Fruit fly (Drosophila melanogaster) whole organism, wandering third instar larva: Measurements from ENCODE around the gene Spn75F.

Experiments
- Abd-B ChIP-seq: fragments of >200 bp; optimal IDR thresholded peaks from 2 replicates; lab custom pipeline; 2017; ENCODE audit warnings: missing biosample characterization, missing genetic modification characterization
- CG32264 ChIP-seq: fragments of 200-800 bp; sonication (Bioruptor generic); optimal IDR thresholded peaks from 2 replicates; lab custom pipeline; 2016; ENCODE audit warnings: missing biosample characterization, missing genetic modification characterization
- CG9705 ChIP-seq: fragments of 200-800 bp; sonication (Bioruptor generic); optimal IDR thresholded peaks from 2 replicates; lab custom pipeline; 2018; ENCODE audit warnings: missing biosample characterization, mild to moderate bottlenecking, missing genetic modification characterization
- CrebA ChIP-seq: fragments of 200-800 bp; sonication (Bioruptor generic); optimal IDR thresholded peaks from 2 replicates; lab custom pipeline; 2016; ENCODE audit warnings: missing biosample characterization, mild to moderate bottlenecking, missing genetic modification characterization, borderline replicate concordance
- Dfd ChIP-seq: fragments of >200 bp; optimal IDR thresholded peaks from 2 replicates; lab custom pipeline; 2017; ENCODE audit warnings: missing biosample characterization, missing genetic modification characterization
- Dif ChIP-seq: fragments of 200-275, 200-300 bp; sonication (Bioruptor generic); optimal IDR thresholded peaks from 2 replicates; lab custom pipeline; 2018; ENCODE audit warnings: missing biosample characterization, missing genetic modification characterization; ENCODE audit not compliant: partially characterized antibody
- GATAd ChIP-seq: sonication (Bioruptor generic); optimal IDR thresholded peaks from 2 replicates; lab custom pipeline; 2016; ENCODE audit warnings: missing biosample characterization, missing genetic modification characterization
- HLH106 ChIP-seq: fragments of 200-800 bp; optimal IDR thresholded peaks from 3 replicates; lab custom pipeline; 2019; ENCODE audit warnings: missing biosample characterization, mild to moderate bottlenecking, missing genetic modification characterization, moderate library complexity
- Hnf4 ChIP-seq: fragments of 200-800 bp; sonication (Bioruptor generic); optimal IDR thresholded peaks from 2 replicates; lab custom pipeline; 2016; ENCODE audit warnings: missing biosample characterization, mild to moderate bottlenecking, missing genetic modification characterization
- Hr78 ChIP-seq: fragments of >200 bp; optimal IDR thresholded peaks from 2 replicates; lab custom pipeline; 2017; ENCODE audit warnings: missing biosample characterization, missing genetic modification characterization
- Hr83 ChIP-seq: fragments of 200-300 bp; sonication (Bioruptor generic); optimal IDR thresholded peaks from 2 replicates; lab custom pipeline; 2016; ENCODE audit warnings: missing biosample characterization, mild to moderate bottlenecking, missing genetic modification characterization, moderate library complexity; ENCODE audit not compliant: poor library complexity, severe bottlenecking
- Jra ChIP-seq: sonication (Bioruptor generic); optimal IDR thresholded peaks from 2 replicates; lab custom pipeline; 2016; ENCODE audit warnings: missing biosample characterization, missing genetic modification characterization
- Mio ChIP-seq: sonication (Bioruptor generic); optimal IDR thresholded peaks from 2 replicates; lab custom pipeline; 2016; ENCODE audit warnings: missing biosample characterization, missing genetic modification characterization
- Myc ChIP-seq: fragments of >200 bp; optimal IDR thresholded peaks from 2 replicates; lab custom pipeline; 2017
- N ChIP-seq: fragments of >200 bp; optimal IDR thresholded peaks from 2 replicates; lab custom pipeline; 2018; ENCODE audit warnings: missing biosample characterization, missing external identifiers, missing genetic modification characterization
- OdsH ChIP-seq: fragments of 200-800 bp; sonication (Bioruptor generic); optimal IDR thresholded peaks from 2 replicates; lab custom pipeline; 2016; ENCODE audit warnings: missing biosample characterization, mild to moderate bottlenecking, missing genetic modification characterization
- Rel ChIP-seq, 2 experiments: fragments of 200-800 bp; sonication (Bioruptor generic) in 1 of 2; optimal IDR thresholded peaks; 2 replicates in 1 of 2; 3 replicates in 1 of 2; lab custom pipeline; 2016 to 2019; ENCODE audit warnings: mild to moderate bottlenecking in 2 of 2, missing biosample characterization in 2 of 2, missing genetic modification characterization in 2 of 2, moderate library complexity in 1 of 2
- Vsx2 ChIP-seq: fragments of 200-300, 225-300 bp; sonication (Bioruptor generic); optimal IDR thresholded peaks from 2 replicates; lab custom pipeline; 2018; ENCODE audit warnings: missing biosample characterization, missing genetic modification characterization; ENCODE audit not compliant: partially characterized antibody
- brk ChIP-seq: fragments of 200-800 bp; sonication (Bioruptor generic); optimal IDR thresholded peaks from 2 replicates; lab custom pipeline; 2016; ENCODE audit warnings: missing biosample characterization, mild to moderate bottlenecking, missing genetic modification characterization
- dl ChIP-seq, 2 experiments: fragments of 175-275, 200-275 bp in 1 of 2; fragments of 200-275 bp in 1 of 2; sonication (Bioruptor generic); optimal IDR thresholded peaks; lab custom pipeline; 2018; ENCODE audit warnings: mild to moderate bottlenecking in 2 of 2, missing biosample characterization in 2 of 2, missing genetic modification characterization in 2 of 2, moderate library complexity in 2 of 2; ENCODE audit not compliant: partially characterized antibody in 2 of 2, insufficient read depth in 1 of 2
- dmrt93B ChIP-seq: fragments of 200-800 bp; sonication (Bioruptor generic); optimal IDR thresholded peaks from 2 replicates; lab custom pipeline; 2018; ENCODE audit warnings: missing biosample characterization, mild to moderate bottlenecking, missing genetic modification characterization
- dsf ChIP-seq: sonication (Bioruptor generic); optimal IDR thresholded peaks from 2 replicates; lab custom pipeline; 2016; ENCODE audit warnings: missing biosample characterization, missing genetic modification characterization, borderline replicate concordance
- ey ChIP-seq: fragments of 200-800 bp; sonication (Bioruptor generic); optimal IDR thresholded peaks from 2 replicates; lab custom pipeline; 2016; ENCODE audit warnings: missing biosample characterization, missing genetic modification characterization
- foxo ChIP-seq, 2 experiments: fragments of 200-800 bp; sonication (Bioruptor generic); optimal IDR thresholded peaks; 2 replicates in 1 of 2; 3 replicates in 1 of 2; lab custom pipeline; 2016 to 2017; ENCODE audit warnings: missing biosample characterization in 2 of 2, missing genetic modification characterization in 2 of 2
- fru ChIP-seq: fragments of 200-800 bp; sonication (Bioruptor generic); optimal IDR thresholded peaks from 3 replicates; lab custom pipeline; 2016; ENCODE audit warnings: missing biosample characterization, mild to moderate bottlenecking, missing genetic modification characterization
- h ChIP-seq: fragments of 200-800 bp; sonication (Bioruptor generic); optimal IDR thresholded peaks from 3 replicates; lab custom pipeline; 2016; ENCODE audit warnings: missing biosample characterization, mild to moderate bottlenecking, missing genetic modification characterization
- jim ChIP-seq: fragments of 175-275, 200-325 bp; sonication (Bioruptor generic); optimal IDR thresholded peaks from 2 replicates; lab custom pipeline; 2016; ENCODE audit warnings: missing biosample characterization, mild to moderate bottlenecking, missing genetic modification characterization
- lola ChIP-seq: fragments of >200 bp; optimal IDR thresholded peaks from 2 replicates; lab custom pipeline; 2017; ENCODE audit warnings: missing biosample characterization, missing genetic modification characterization
- pan ChIP-seq: fragments of >200 bp; optimal IDR thresholded peaks from 2 replicates; lab custom pipeline; 2017
- psq ChIP-seq: fragments of 200-800 bp; sonication (Bioruptor generic); optimal IDR thresholded peaks from 3 replicates; lab custom pipeline; 2017; ENCODE audit warnings: missing biosample characterization, mild to moderate bottlenecking, missing genetic modification characterization, moderate library complexity
- rgr ChIP-seq: fragments of 200-800 bp; sonication (Bioruptor generic); optimal IDR thresholded peaks from 3 replicates; lab custom pipeline; 2016; ENCODE audit warnings: missing biosample characterization, mild to moderate bottlenecking, missing genetic modification characterization
- sage ChIP-seq: fragments of 200-800 bp; sonication (Bioruptor generic); optimal IDR thresholded peaks from 2 replicates; lab custom pipeline; 2016; ENCODE audit warnings: missing biosample characterization, mild to moderate bottlenecking, missing genetic modification characterization
- sv ChIP-seq: fragments of 200-800 bp; sonication (Bioruptor generic); optimal IDR thresholded peaks from 3 replicates; lab custom pipeline; 2016; ENCODE audit warnings: missing biosample characterization, missing genetic modification characterization
- tai ChIP-seq: sonication (Bioruptor generic); optimal IDR thresholded peaks from 2 replicates; lab custom pipeline; 2016; ENCODE audit warnings: missing biosample characterization, missing genetic modification characterization
- usp ChIP-seq: fragments of >200 bp; optimal IDR thresholded peaks from 2 replicates; lab custom pipeline; 2017; ENCODE audit warnings: missing biosample characterization, missing genetic modification characterization
- woc ChIP-seq: sonication (Bioruptor generic); optimal IDR thresholded peaks from 2 replicates; lab custom pipeline; 2016; ENCODE audit warnings: missing biosample characterization, mild to moderate bottlenecking, missing genetic modification characterization

Gene Spn75F

DNA sequence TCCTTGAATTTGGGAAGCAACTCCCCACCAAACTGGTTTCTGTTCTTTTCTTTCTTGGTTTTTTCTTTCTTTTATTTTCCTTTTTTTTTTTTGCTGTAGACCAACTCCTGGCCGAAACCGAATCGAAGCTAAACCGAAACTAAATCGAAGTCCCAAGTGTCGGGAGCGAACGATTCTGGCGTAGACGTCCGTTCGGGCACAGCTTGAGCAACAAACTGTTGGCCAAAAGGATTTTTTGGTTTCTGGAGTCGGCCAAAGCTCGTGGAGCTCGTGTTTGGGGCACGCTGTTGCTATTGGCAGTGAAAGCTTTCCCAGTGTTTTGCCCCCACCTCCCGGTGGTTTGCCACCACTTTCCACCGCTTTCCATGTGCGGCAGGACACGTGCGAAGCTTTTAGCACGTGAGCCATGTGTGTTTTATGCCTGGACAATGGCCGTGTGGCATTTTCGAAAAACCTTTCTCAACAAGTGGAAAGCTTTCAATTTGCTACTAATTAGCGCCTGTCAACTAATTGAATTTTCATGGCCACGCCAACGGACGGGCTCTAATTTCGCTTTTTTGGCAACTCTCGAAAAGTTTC, 9.5 kb upstream of the Spn75F start, which contains the start of gene CG14082:
CG14082 (minus strand) TSS at position 51 of the 579 bp plus-strand sequence.
- no peak for TF ChIP-seq dmrt93B (GFP tag; lab: Kevin White, UChicago)
- no peak for TF ChIP-seq Dfd
- no peak for TF ChIP-seq CG32264 (GFP tag; lab: Kevin White, UChicago)
- TF ChIP-seq, all 38 proteins: peak for 0

DNA sequence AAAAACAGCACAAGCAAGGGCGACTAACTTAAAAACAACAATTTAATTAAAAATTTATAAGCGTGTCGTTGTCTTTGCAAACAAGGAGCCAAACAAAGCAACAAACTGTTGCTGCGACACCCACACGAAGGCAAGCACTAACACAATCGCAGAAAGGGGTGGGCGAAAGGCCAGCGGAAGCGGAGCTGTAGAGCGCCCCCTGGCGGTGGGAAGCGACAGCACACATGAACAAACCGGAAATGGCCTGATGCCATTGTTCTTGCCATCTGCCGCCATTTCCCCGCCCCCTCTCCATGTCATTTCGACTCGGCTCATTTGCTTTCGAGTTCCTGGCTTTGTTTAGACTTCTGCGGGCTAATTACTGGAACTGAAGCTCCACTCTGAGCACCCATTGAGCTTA, 3.1 kb upstream of the Spn75F start:
- TF ChIP-seq OdsH, result no peak
- no peak for TF ChIP-seq Hr83 (GFP tag; lab: Kevin White, UChicago)
- no peak for TF ChIP-seq HLH106
- no peak for TF ChIP-seq Hr78 (GFP tag; lab: Kevin White, UChicago)
- TF ChIP-seq lola (GFP tag; lab: Kevin White, UChicago), result no peak
- no peak for TF ChIP-seq rgr (GFP tag; lab: Kevin White, UChicago)
- TF ChIP-seq CG9705 (GFP tag; lab: Kevin White, UChicago), result no peak
- TF ChIP-seq CrebA (GFP tag; lab: Kevin White, UChicago), result no peak
- no peak for TF ChIP-seq psq (GFP tag; lab: Kevin White, UChicago)
- TF ChIP-seq sv (GFP tag; lab: Kevin White, UChicago), result no peak
- TF ChIP-seq brk (GFP tag; lab: Kevin White, UChicago), result no peak
- no peak for TF ChIP-seq N (GFP tag; lab: Kevin White, UChicago)
- no peak for TF ChIP-seq ey
- no peak for TF ChIP-seq dmrt93B (GFP tag; lab: Kevin White, UChicago)

DNA sequence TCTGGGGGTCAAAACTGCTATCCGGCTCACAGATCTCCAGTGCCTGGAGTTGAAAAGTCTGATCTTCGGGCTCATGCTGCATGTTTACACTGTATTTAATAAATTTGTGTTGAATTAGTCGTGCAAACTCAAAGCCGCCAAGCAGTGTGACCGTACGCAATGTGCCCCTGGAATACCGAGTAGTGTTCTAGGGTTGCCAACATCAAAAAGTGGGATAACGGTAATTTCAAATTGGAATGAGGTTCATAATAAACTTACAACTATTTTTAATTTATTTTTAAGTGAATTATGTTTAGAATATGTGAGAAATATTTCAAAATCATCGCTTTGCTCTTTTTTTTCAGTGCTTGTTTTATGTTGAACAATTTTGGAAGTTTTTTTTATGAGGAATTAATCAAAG, 29.3 kb downstream of the Spn75F start, which contains the start of gene Gem2:
Gem2 (minus strand) TSS at position 176 of the 400 bp plus-strand sequence.
- no peak for TF ChIP-seq h (GFP tag; lab: Kevin White, UChicago)
- no peak for TF ChIP-seq CG9705 (GFP tag; lab: Kevin White, UChicago)
- no peak for TF ChIP-seq Dif (GFP tag; lab: Kevin White, UChicago)
- TF ChIP-seq Myc, result no peak
- no peak for TF ChIP-seq dl (GFP tag; optimal IDR thresholded peaks at IDR 0.05; lab: Kevin White, UChicago; ENCODE audit: insufficient read depth in 1 of 2, partially characterized antibody in 2 of 2)
- no peak for TF ChIP-seq rgr (GFP tag; lab: Kevin White, UChicago)
- no peak for TF ChIP-seq HLH106
- no peak for TF ChIP-seq sv (GFP tag; lab: Kevin White, UChicago)
- TF ChIP-seq GATAd, result no peak
- TF ChIP-seq jim (GFP tag; lab: Kevin White, UChicago), result no peak
- no peak for TF ChIP-seq Jra (GFP tag; lab: Kevin White, UChicago)
- no peak for TF ChIP-seq fru (GFP tag; lab: Kevin White, UChicago)
- no peak for TF ChIP-seq psq (GFP tag; lab: Kevin White, UChicago)
- TF ChIP-seq pan (lab: Kevin White, UChicago), result no peak
- TF ChIP-seq tai, result no peak
- no peak for TF ChIP-seq Dfd
- no peak for TF ChIP-seq CG32264 (GFP tag; lab: Kevin White, UChicago)
- TF ChIP-seq dmrt93B (GFP tag; lab: Kevin White, UChicago), result no peak

DNA sequence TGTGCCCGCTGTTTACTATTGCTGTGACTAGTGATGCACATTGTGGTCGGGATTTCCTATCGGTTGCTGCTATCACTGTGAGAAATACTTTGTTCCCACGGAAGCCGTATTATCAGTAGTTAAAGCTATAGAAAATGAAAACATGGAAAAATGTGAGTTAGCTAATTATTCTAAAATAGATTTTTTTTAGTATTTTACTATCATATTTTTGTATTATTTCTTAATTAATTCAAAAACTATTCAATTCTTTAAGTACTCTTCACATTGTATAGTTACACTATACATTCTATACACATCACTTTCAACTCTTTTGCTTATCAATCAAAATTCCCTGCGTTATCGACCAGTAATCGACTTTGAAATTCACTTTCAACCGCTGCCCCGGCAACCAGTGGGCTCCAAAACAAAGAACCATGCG, 31.8 kb downstream of the Spn75F start, which contains the start of the genes Naxd and CG14079:
Naxd (minus strand) TSS at position 45 of the 418 bp plus-strand sequence.
CG14079 (plus strand) TSS at position 335 of the 418 bp plus-strand sequence.
- peak; percentile 64 for TF ChIP-seq ey
- TF ChIP-seq Dfd, result no peak
- TF ChIP-seq dsf (GFP tag; lab: Kevin White, UChicago), result peak; percentile 19
- TF ChIP-seq psq (GFP tag; lab: Kevin White, UChicago), result peak; percentile 73
- TF ChIP-seq dl (GFP tag; optimal IDR thresholded peaks at IDR 0.05; lab: Kevin White, UChicago; ENCODE audit: insufficient read depth in 1 of 2, partially characterized antibody in 2 of 2), result no peak
- TF ChIP-seq HLH106, result peak; percentile 78
- peak; percentile 89 for TF ChIP-seq rgr (GFP tag; lab: Kevin White, UChicago)
- TF ChIP-seq Hr78 (GFP tag; lab: Kevin White, UChicago), result no peak
- no peak for TF ChIP-seq tai
- TF ChIP-seq CrebA (GFP tag; lab: Kevin White, UChicago), result no peak
- no peak for TF ChIP-seq Myc
- no peak for TF ChIP-seq Rel (GFP tag; optimal IDR thresholded peaks at IDR 0.05; lab: Kevin White, UChicago)
- no peak for TF ChIP-seq Rel (tag; optimal IDR thresholded peaks at IDR 0.05; lab: Kevin White, UChicago)
- TF ChIP-seq Mio (GFP tag; lab: Kevin White, UChicago), result no peak
- no peak for TF ChIP-seq Vsx2 (GFP tag; lab: Kevin White, UChicago)
- no peak for TF ChIP-seq dmrt93B (GFP tag; lab: Kevin White, UChicago)
- peak; percentile 71 for TF ChIP-seq fru (GFP tag; lab: Kevin White, UChicago)
- TF ChIP-seq lola (GFP tag; lab: Kevin White, UChicago), result no peak
- TF ChIP-seq CG32264 (GFP tag; lab: Kevin White, UChicago), result no peak
- TF ChIP-seq usp (GFP tag; lab: Kevin White, UChicago), result no peak
- TF ChIP-seq jim (GFP tag; lab: Kevin White, UChicago), result peak; percentile 10
- no peak for TF ChIP-seq brk (GFP tag; lab: Kevin White, UChicago)
- no peak for TF ChIP-seq N (GFP tag; lab: Kevin White, UChicago)
- TF ChIP-seq Hr83 (GFP tag; lab: Kevin White, UChicago), result peak; percentile 42
- peak; percentile 19 for TF ChIP-seq sage
- TF ChIP-seq Jra (GFP tag; lab: Kevin White, UChicago), result peak; percentile 41
- no peak for TF ChIP-seq Dif (GFP tag; lab: Kevin White, UChicago)
- TF ChIP-seq OdsH, result peak; percentile 77
- peak; percentile 83 for TF ChIP-seq Hnf4 (GFP tag; lab: Kevin White, UChicago)
- TF ChIP-seq CG9705 (GFP tag; lab: Kevin White, UChicago), result peak; percentile 47
- TF ChIP-seq h (GFP tag; lab: Kevin White, UChicago), result peak; percentile 78
- peak; percentile 24 for TF ChIP-seq GATAd
- no peak for TF ChIP-seq Abd-B
- TF ChIP-seq pan (lab: Kevin White, UChicago), result no peak
- TF ChIP-seq foxo (GFP tag; optimal IDR thresholded peaks at IDR 0.05; lab: Kevin White, UChicago), result peak in 1 of 2 experiments; percentile 90
- TF ChIP-seq sv (GFP tag; lab: Kevin White, UChicago), result peak; percentile 26
- TF ChIP-seq woc (GFP tag; lab: Kevin White, UChicago), result peak; percentile 26
